Worm (Caenorhabditis elegans) whole organism, mixed stage, embryonic: ENCODE measurements around the gene tiar-2.

ENCODE experiments used
- M03D4.4 ChIP-seq: sonication (generic microtip); optimal IDR thresholded peaks from 2 replicates; lab custom pipeline; 2017; ENCODE audit warnings: mild to moderate bottlenecking, missing genetic modification characterization, missing compliant biosample characterization
- bed-3 ChIP-seq: fragments of 200-800 bp; sonication (Bioruptor generic); optimal IDR thresholded peaks from 3 replicates; lab custom pipeline; 2018; ENCODE audit warnings: mild to moderate bottlenecking, missing genetic modification characterization, moderate library complexity, missing compliant biosample characterization
- blmp-1 ChIP-seq: fragments of 150-350 bp; optimal IDR thresholded peaks from 2 replicates; lab custom pipeline; 2014; ENCODE audit warnings: missing biosample characterization, missing genetic modification characterization
- ceh-43 ChIP-seq: fragments of 200-800 bp; sonication (Bioruptor generic); optimal IDR thresholded peaks from 2 replicates; lab custom pipeline; 2018; ENCODE audit warnings: mild to moderate bottlenecking, missing genetic modification characterization, moderate library complexity, missing compliant biosample characterization
- ceh-83 ChIP-seq: fragments of 200-800 bp; sonication (Bioruptor generic); optimal IDR thresholded peaks from 2 replicates; lab custom pipeline; 2018; ENCODE audit warnings: mild to moderate bottlenecking, missing genetic modification characterization, missing compliant biosample characterization
- ces-1 ChIP-seq: fragments of 150-350 bp; optimal IDR thresholded peaks from 2 replicates; lab custom pipeline; 2014; ENCODE audit warnings: missing biosample characterization, missing genetic modification reagents, missing genetic modification characterization
- cnd-1 ChIP-seq: fragments of 200-800 bp; sonication (Bioruptor generic); optimal IDR thresholded peaks from 2 replicates; lab custom pipeline; 2018; ENCODE audit warnings: mild to moderate bottlenecking, missing genetic modification characterization, missing compliant biosample characterization
- drap-1 ChIP-seq: fragments of 200-800 bp; sonication (Bioruptor generic); optimal IDR thresholded peaks from 3 replicates; lab custom pipeline; 2018; ENCODE audit warnings: mild to moderate bottlenecking, missing genetic modification characterization, missing compliant biosample characterization
- elt-1 ChIP-seq: sonication (generic microtip); optimal IDR thresholded peaks from 2 replicates; lab custom pipeline; 2017; ENCODE audit warnings: missing genetic modification characterization, mild to moderate bottlenecking, missing compliant biosample characterization, antibody characterized with exemption, moderate library complexity, borderline replicate concordance; ENCODE audit not compliant: insufficient read depth
- elt-3 ChIP-seq: fragments of 150-350 bp; optimal IDR thresholded peaks from 2 replicates; lab custom pipeline; 2014; ENCODE audit warnings: missing biosample characterization, missing genetic modification characterization
- flh-1 ChIP-seq: fragments of 200-800 bp; sonication (Bioruptor generic); optimal IDR thresholded peaks from 2 replicates; lab custom pipeline; 2018; ENCODE audit warnings: mild to moderate bottlenecking, missing genetic modification characterization, moderate library complexity, missing compliant biosample characterization
- ham-2 ChIP-seq: fragments of 200-800 bp; sonication (Bioruptor generic); optimal IDR thresholded peaks from 2 replicates; lab custom pipeline; 2018; ENCODE audit warnings: mild to moderate bottlenecking, missing genetic modification characterization, missing compliant biosample characterization
- hlh-1 ChIP-seq: fragments of 150-350 bp; optimal IDR thresholded peaks from 2 replicates; lab custom pipeline; 2014; ENCODE audit warnings: missing biosample characterization, missing genetic modification reagents, missing genetic modification characterization
- lsy-2 ChIP-seq: fragments of 150-350 bp; optimal IDR thresholded peaks from 2 replicates; lab custom pipeline; 2014; ENCODE audit warnings: missing biosample characterization, missing genetic modification characterization
- mab-5 ChIP-seq: fragments of 150-350 bp; optimal IDR thresholded peaks from 2 replicates; lab custom pipeline; 2014; ENCODE audit warnings: missing biosample characterization, missing genetic modification characterization
- mep-1 ChIP-seq: fragments of 150-350 bp; optimal IDR thresholded peaks from 2 replicates; lab custom pipeline; 2017; ENCODE audit warnings: missing biosample characterization, missing genetic modification reagents, missing genetic modification characterization, inconsistent platforms
- mls-2 ChIP-seq: sonication (generic microtip); optimal IDR thresholded peaks from 2 replicates; lab custom pipeline; 2016; ENCODE audit warnings: mild to moderate bottlenecking, missing genetic modification characterization, moderate library complexity, missing compliant biosample characterization
- nhr-12 ChIP-seq: fragments of 150-350 bp; optimal IDR thresholded peaks from 2 replicates; lab custom pipeline; 2014; ENCODE audit warnings: missing biosample characterization, missing genetic modification characterization
- nhr-2 ChIP-seq: fragments of 150-350 bp; optimal IDR thresholded peaks from 2 replicates; lab custom pipeline; 2014; ENCODE audit warnings: missing biosample characterization, missing genetic modification characterization
- nhr-237 ChIP-seq: fragments of 150-350 bp; optimal IDR thresholded peaks from 2 replicates; lab custom pipeline; 2014; ENCODE audit warnings: missing biosample characterization, missing genetic modification characterization
- nhr-28 ChIP-seq: fragments of 150-350 bp; optimal IDR thresholded peaks from 2 replicates; lab custom pipeline; 2014; ENCODE audit warnings: missing biosample characterization, missing genetic modification characterization
- nhr-76 ChIP-seq: sonication (generic microtip); optimal IDR thresholded peaks from 2 replicates; lab custom pipeline; 2017; ENCODE audit warnings: missing biosample characterization, missing genetic modification characterization
- pha-4 ChIP-seq: fragments of 150-350 bp; optimal IDR thresholded peaks from 2 replicates; lab custom pipeline; 2018; ENCODE audit warnings: missing biosample characterization, missing genetic modification reagents, missing genetic modification characterization
- sem-2 ChIP-seq: fragments of 200-800 bp; sonication (Bioruptor generic); optimal IDR thresholded peaks from 2 replicates; lab custom pipeline; 2018; ENCODE audit warnings: mild to moderate bottlenecking, missing genetic modification characterization, missing compliant biosample characterization
- snpc-4 ChIP-seq: fragments of 150-350 bp; optimal IDR thresholded peaks from 2 replicates; lab custom pipeline; 2014; ENCODE audit warnings: missing biosample characterization, missing genetic modification characterization
- sptf-1 ChIP-seq: sonication (generic microtip); optimal IDR thresholded peaks from 2 replicates; lab custom pipeline; 2017; ENCODE audit warnings: mild to moderate bottlenecking, missing genetic modification characterization, moderate library complexity, missing compliant biosample characterization
- tbx-8 ChIP-seq: fragments of 200-800 bp; sonication (Bioruptor generic); optimal IDR thresholded peaks from 2 replicates; lab custom pipeline; 2018; ENCODE audit warnings: mild to moderate bottlenecking, missing genetic modification characterization, moderate library complexity, missing compliant biosample characterization
- unc-120 ChIP-seq: sonication (generic microtip); optimal IDR thresholded peaks from 2 replicates; lab custom pipeline; 2017; ENCODE audit warnings: missing genetic modification characterization, missing compliant biosample characterization; ENCODE audit not compliant: poor library complexity, severe bottlenecking
- unc-62 ChIP-seq: fragments of 150-350 bp; optimal IDR thresholded peaks from 2 replicates; lab custom pipeline; 2014; ENCODE audit warnings: missing biosample characterization, missing genetic modification reagents, missing genetic modification characterization
- zip-8 ChIP-seq: fragments of 150-350 bp; optimal IDR thresholded peaks from 2 replicates; lab custom pipeline; 2014; ENCODE audit warnings: missing biosample characterization, missing genetic modification characterization

tiar-2 gene

ce11 chrII:12805765-12806384 lies 37.4 kb downstream of the tiar-2 start:
- TF ChIP-seq elt-1, result no peak
- peak; percentile 68 for TF ChIP-seq cnd-1
- TF ChIP-seq mls-2 (tag; lab: Kevin White, UChicago), result no peak
- no peak for TF ChIP-seq ceh-83 (GFP tag; lab: Kevin White, UChicago)
- TF ChIP-seq bed-3 (GFP tag; lab: Kevin White, UChicago), result no peak
- peak; percentile 23 for TF ChIP-seq unc-62 (GFP tag; lab: Kevin White, UChicago)
- no peak for TF ChIP-seq flh-1 (GFP tag; lab: Kevin White, UChicago)
- TF ChIP-seq drap-1 (GFP tag; lab: Kevin White, UChicago), result no peak
- peak; percentile 15 for TF ChIP-seq sptf-1 (tag; lab: Kevin White, UChicago)
- TF ChIP-seq nhr-237 (tag; lab: Kevin White, UChicago), result no peak
- TF ChIP-seq elt-3 (tag; lab: Kevin White, UChicago), result no peak
- no peak for TF ChIP-seq pha-4 (tag; lab: Kevin White, UChicago)
- TF ChIP-seq ces-1 (GFP tag; lab: Kevin White, UChicago), result peak; percentile 4
- TF ChIP-seq M03D4.4 (tag; lab: Kevin White, UChicago), result no peak
- TF ChIP-seq nhr-28 (tag; lab: Kevin White, UChicago), result no peak
- TF ChIP-seq nhr-76, result no peak
- no peak for TF ChIP-seq ceh-43 (GFP tag; lab: Kevin White, UChicago)
- peak; percentile 63 for TF ChIP-seq zip-8
- TF ChIP-seq nhr-2 (tag; lab: Kevin White, UChicago), result no peak
- TF ChIP-seq nhr-12, result no peak
- TF ChIP-seq sem-2 (GFP tag; lab: Kevin White, UChicago), result no peak
- no peak for TF ChIP-seq ham-2 (GFP tag; lab: Kevin White, UChicago)
- no peak for TF ChIP-seq tbx-8 (GFP tag; lab: Kevin White, UChicago)

- TF ChIP-seq mab-5 (tag; lab: Kevin White, UChicago), result no peak
- TF ChIP-seq, all 35 proteins: peak for 0
Measured at ce11 chrII:12806602-12807182, 38.2 kb downstream of the tiar-2 start, which contains the start of gene spds-1. Gene spds-1, plus strand, starts transcription at chrII:12806899.

ce11 chrII:12808746-12809145 lies 40.3 kb downstream of the tiar-2 start:
- TF ChIP-seq blmp-1 (tag; lab: Kevin White, UChicago) (no peak), ceh-43 (GFP tag; lab: Kevin White, UChicago) (no peak), mls-2 (tag; lab: Kevin White, UChicago) (no peak), bed-3 (GFP tag; lab: Kevin White, UChicago) (no peak), drap-1 (GFP tag; lab: Kevin White, UChicago) (no peak), unc-120 (tag; lab: Kevin White, UChicago) (no peak), zip-8 (no peak), cnd-1 (no peak), ham-2 (GFP tag; lab: Kevin White, UChicago) (no peak), ces-1 (GFP tag; lab: Kevin White, UChicago) (no peak), sptf-1 (tag; lab: Kevin White, UChicago) (no peak), nhr-2 (tag; lab: Kevin White, UChicago) (no peak), flh-1 (GFP tag; lab: Kevin White, UChicago) (no peak), lsy-2 (tag; lab: Kevin White, UChicago) (no peak), nhr-12 (no peak), snpc-4 (tag; lab: Kevin White, UChicago) (no peak)

ce11 chrII:12809725-12810124 lies 41.2 kb downstream of the tiar-2 start:
- TF ChIP-seq sem-2 (GFP tag; lab: Kevin White, UChicago), result no peak
- no peak for TF ChIP-seq ceh-43 (GFP tag; lab: Kevin White, UChicago)
- TF ChIP-seq drap-1 (GFP tag; lab: Kevin White, UChicago), result no peak
- no peak for TF ChIP-seq hlh-1 (tag; lab: Kevin White, UChicago)
- no peak for TF ChIP-seq snpc-4 (tag; lab: Kevin White, UChicago)
- no peak for TF ChIP-seq blmp-1 (tag; lab: Kevin White, UChicago)
- no peak for TF ChIP-seq mab-5 (tag; lab: Kevin White, UChicago)
- no peak for TF ChIP-seq mep-1 (tag; lab: Kevin White, UChicago)
- TF ChIP-seq bed-3 (GFP tag; lab: Kevin White, UChicago), result no peak
- no peak for TF ChIP-seq nhr-12
- TF ChIP-seq, all 35 proteins: peak for 0
